Worm (Caenorhabditis elegans) whole organism, L1 larva: ENCODE results near the gene eif-2Balpha.

Experiments
- C04F5.9 ChIP-seq: sonication (generic microtip); optimal IDR thresholded peaks from 2 replicates; lab custom pipeline; 2016; ENCODE audit warnings: missing genetic modification characterization, missing compliant biosample characterization
- C34B4.2 ChIP-seq: sonication (generic microtip); optimal IDR thresholded peaks from 2 replicates; lab custom pipeline; 2017; ENCODE audit warnings: mild to moderate bottlenecking, missing genetic modification characterization, missing compliant biosample characterization
- F16B12.6 ChIP-seq: fragments of 150-350 bp; optimal IDR thresholded peaks from 2 replicates; lab custom pipeline; 2014; ENCODE audit warnings: missing biosample characterization, missing genetic modification characterization
- Y116A8C.19 ChIP-seq: sonication (generic microtip); optimal IDR thresholded peaks from 2 replicates; lab custom pipeline; 2016; ENCODE audit warnings: missing compliant biosample characterization, missing genetic modification characterization, borderline replicate concordance
- aha-1 ChIP-seq: fragments of 150-350 bp; optimal IDR thresholded peaks from 2 replicates; lab custom pipeline; 2014; ENCODE audit warnings: missing biosample characterization, missing genetic modification characterization
- aly-2 ChIP-seq: fragments of 150-350 bp; optimal IDR thresholded peaks from 2 replicates; lab custom pipeline; 2014; ENCODE audit warnings: missing biosample characterization, missing genetic modification characterization
- ama-1 ChIP-seq: fragments of 150-350 bp; optimal IDR thresholded peaks from 2 replicates; lab custom pipeline; 2014
- ceh-82 ChIP-seq, 3 experiments: fragments of 150-350 bp in 1 of 3; sonication (generic microtip) in 2 of 3; optimal IDR thresholded peaks; 2 replicates each; lab custom pipeline; 2014 to 2017; ENCODE audit warnings: missing biosample characterization in 3 of 3, missing genetic modification characterization in 3 of 3
- ces-1 ChIP-seq: fragments of 150-350 bp; optimal IDR thresholded peaks from 2 replicates; lab custom pipeline; 2014; ENCODE audit warnings: missing biosample characterization, missing genetic modification reagents, missing genetic modification characterization
- dpl-1 ChIP-seq, 3 experiments: fragments of 150-350 bp in 2 of 3; sonication (generic microtip) in 1 of 3; optimal IDR thresholded peaks; 2 replicates each; lab custom pipeline; 2014 to 2017; ENCODE audit warnings: missing biosample characterization in 3 of 3, missing genetic modification characterization in 3 of 3, missing genetic modification reagents in 3 of 3
- dsc-1 ChIP-seq: sonication (generic microtip); optimal IDR thresholded peaks from 2 replicates; lab custom pipeline; 2016; ENCODE audit warnings: mild to moderate bottlenecking, missing genetic modification characterization, missing compliant biosample characterization
- efl-1 ChIP-seq, 4 experiments: fragments of 150-350 bp; optimal IDR thresholded peaks in 3 of 4; peaks in 1 of 4; 1 replicate in 1 of 4; 2 replicates in 3 of 4; lab custom pipeline; 2014; ENCODE audit warnings: missing biosample characterization in 2 of 4, missing genetic modification characterization in 2 of 4, missing genetic modification reagents in 2 of 4
- efl-3 ChIP-seq: fragments of 200-800 bp; sonication (Bioruptor generic); optimal IDR thresholded peaks from 2 replicates; lab custom pipeline; 2018; ENCODE audit warnings: mild to moderate bottlenecking, missing genetic modification characterization, missing compliant biosample characterization
- elt-2 ChIP-seq: sonication (generic microtip); optimal IDR thresholded peaks from 2 replicates; lab custom pipeline; 2016; ENCODE audit warnings: missing genetic modification characterization, mild to moderate bottlenecking, inconsistent platforms, missing compliant biosample characterization, missing genetic modification reagents
- ets-5 ChIP-seq: fragments of 200-800 bp; sonication (Bioruptor generic); IDR thresholded peaks from 2 replicates; pipeline ENCODE4 v1.3.6; 2022; ENCODE audit warnings: missing genetic modification characterization, missing compliant biosample characterization
- fkh-10 ChIP-seq: sonication (generic microtip); optimal IDR thresholded peaks from 2 replicates; lab custom pipeline; 2017; ENCODE audit warnings: missing biosample characterization, missing genetic modification reagents, missing genetic modification characterization
- fkh-4 ChIP-seq: sonication (generic microtip); optimal IDR thresholded peaks from 2 replicates; lab custom pipeline; 2016; ENCODE audit warnings: missing compliant biosample characterization, missing genetic modification characterization, borderline replicate concordance
- fos-1 ChIP-seq: fragments of 150-350 bp; optimal IDR thresholded peaks from 2 replicates; lab custom pipeline; 2014; ENCODE audit warnings: missing biosample characterization, missing genetic modification characterization
- hlh-17 ChIP-seq: fragments of 200-800 bp; sonication (Bioruptor generic); optimal IDR thresholded peaks from 2 replicates; lab custom pipeline; 2018; ENCODE audit warnings: missing genetic modification characterization, mild to moderate bottlenecking, missing compliant biosample characterization, moderate library complexity, borderline replicate concordance
- hlh-4 ChIP-seq: sonication (generic microtip); optimal IDR thresholded peaks from 2 replicates; lab custom pipeline; 2016; ENCODE audit warnings: mild to moderate bottlenecking, missing genetic modification characterization, missing compliant biosample characterization
- jun-1 ChIP-seq: fragments of 150-350 bp; optimal IDR thresholded peaks from 2 replicates; lab custom pipeline; 2014; ENCODE audit warnings: missing biosample characterization, missing genetic modification reagents, missing genetic modification characterization
- lin-13 ChIP-seq: fragments of 150-350 bp; optimal IDR thresholded peaks from 2 replicates; lab custom pipeline; 2014; ENCODE audit warnings: missing biosample characterization, missing genetic modification reagents, missing genetic modification characterization
- lin-14 ChIP-seq: fragments of 200-800 bp; sonication (Bioruptor generic); optimal IDR thresholded peaks from 2 replicates; lab custom pipeline; 2018; ENCODE audit warnings: mild to moderate bottlenecking, missing genetic modification characterization, moderate library complexity, missing compliant biosample characterization
- lin-15B ChIP-seq: fragments of 150-350 bp; sonication (generic microtip); optimal IDR thresholded peaks from 3 replicates; lab custom pipeline; 2014; ENCODE audit warnings: missing biosample characterization, missing genetic modification characterization
- lsy-2 ChIP-seq, 2 experiments: fragments of 150-350 bp; optimal IDR thresholded peaks; 2 replicates each; lab custom pipeline; 2014; ENCODE audit warnings: missing biosample characterization in 2 of 2, missing genetic modification characterization in 2 of 2
- mab-9 ChIP-seq: fragments of 200-800 bp; sonication (Bioruptor generic); IDR thresholded peaks from 2 replicates; pipeline ENCODE4 v1.3.6; 2022; ENCODE audit warnings: missing genetic modification reagents, missing genetic modification characterization, missing compliant biosample characterization
- mdl-1 ChIP-seq, 2 experiments: fragments of 150-350 bp; optimal IDR thresholded peaks; 2 replicates each; lab custom pipeline; 2014 to 2017; ENCODE audit warnings: missing biosample characterization in 2 of 2, missing genetic modification characterization in 2 of 2, inconsistent platforms in 1 of 2
- mef-2 ChIP-seq: fragments of 150-350 bp; optimal IDR thresholded peaks from 2 replicates; lab custom pipeline; 2014; ENCODE audit warnings: missing biosample characterization, missing genetic modification characterization
- nhr-11 ChIP-seq: fragments of 150-350 bp; optimal IDR thresholded peaks from 2 replicates; lab custom pipeline; 2014; ENCODE audit warnings: missing biosample characterization, missing genetic modification characterization
- nhr-12 ChIP-seq: sonication (generic microtip); optimal IDR thresholded peaks from 2 replicates; lab custom pipeline; 2017; ENCODE audit warnings: missing biosample characterization, missing genetic modification characterization
- nhr-19 ChIP-seq: fragments of 200-800 bp; sonication (Bioruptor generic); conservative IDR thresholded peaks from 2 replicates; pipeline ENCODE4 v1.3.6; 2022; ENCODE audit warnings: missing genetic modification characterization, missing compliant biosample characterization
- nhr-20 ChIP-seq: sonication (generic microtip); optimal IDR thresholded peaks from 2 replicates; lab custom pipeline; 2016; ENCODE audit warnings: mild to moderate bottlenecking, missing genetic modification characterization, missing compliant biosample characterization
- nhr-237 ChIP-seq: fragments of 150-350 bp; optimal IDR thresholded peaks from 2 replicates; lab custom pipeline; 2014; ENCODE audit warnings: missing biosample characterization, missing genetic modification characterization
- nhr-28 ChIP-seq: fragments of 150-350 bp; optimal IDR thresholded peaks from 2 replicates; lab custom pipeline; 2014; ENCODE audit warnings: missing biosample characterization, missing genetic modification characterization
- nhr-47 ChIP-seq: sonication (generic microtip); optimal IDR thresholded peaks from 2 replicates; lab custom pipeline; 2016; ENCODE audit warnings: mild to moderate bottlenecking, missing genetic modification characterization, moderate library complexity, missing compliant biosample characterization
- nhr-71 ChIP-seq: sonication (generic microtip); optimal IDR thresholded peaks from 2 replicates; lab custom pipeline; 2016; ENCODE audit warnings: mild to moderate bottlenecking, missing genetic modification characterization, moderate library complexity, missing compliant biosample characterization
- nhr-77 ChIP-seq: fragments of 150-350 bp; optimal IDR thresholded peaks from 2 replicates; lab custom pipeline; 2014; ENCODE audit warnings: missing biosample characterization, missing genetic modification characterization
- pag-3 ChIP-seq: sonication (generic microtip); optimal IDR thresholded peaks from 2 replicates; lab custom pipeline; 2017; ENCODE audit warnings: missing genetic modification characterization, mild to moderate bottlenecking, missing compliant biosample characterization, antibody characterized with exemption, borderline replicate concordance; ENCODE audit not compliant: insufficient read depth
- rnt-1 ChIP-seq: sonication (generic microtip); optimal IDR thresholded peaks from 2 replicates; lab custom pipeline; 2016; ENCODE audit warnings: mild to moderate bottlenecking, missing genetic modification characterization, moderate library complexity, missing compliant biosample characterization
- skn-1 ChIP-seq: fragments of 150-350 bp; optimal IDR thresholded peaks from 2 replicates; lab custom pipeline; 2014; ENCODE audit warnings: missing biosample characterization, missing genetic modification characterization
- sup-37 ChIP-seq: fragments of 200-800 bp; sonication (Bioruptor generic); optimal IDR thresholded peaks from 2 replicates; lab custom pipeline; 2018; ENCODE audit warnings: mild to moderate bottlenecking, missing genetic modification characterization, missing compliant biosample characterization
- swsn-7 ChIP-seq: sonication (generic microtip); optimal IDR thresholded peaks from 2 replicates; lab custom pipeline; 2016; ENCODE audit warnings: missing genetic modification characterization, missing compliant biosample characterization
- tbx-2 ChIP-seq: sonication (generic microtip); optimal IDR thresholded peaks from 2 replicates; lab custom pipeline; 2016; ENCODE audit warnings: missing genetic modification characterization, missing compliant biosample characterization
- tlp-1 ChIP-seq: fragments of 150-350 bp; optimal IDR thresholded peaks from 2 replicates; lab custom pipeline; 2014; ENCODE audit warnings: missing biosample characterization, missing genetic modification characterization
- unc-130 ChIP-seq: fragments of 150-350 bp; optimal IDR thresholded peaks from 2 replicates; lab custom pipeline; 2017; ENCODE audit warnings: missing biosample characterization, missing genetic modification characterization, inconsistent platforms
- zip-4 ChIP-seq: fragments of 200-800 bp; sonication (Bioruptor generic); optimal IDR thresholded peaks from 2 replicates; lab custom pipeline; 2018; ENCODE audit warnings: mild to moderate bottlenecking, missing genetic modification characterization, moderate library complexity, missing compliant biosample characterization
- ztf-11 ChIP-seq, 2 experiments: sonication (generic microtip); optimal IDR thresholded peaks; 2 replicates each; lab custom pipeline; 2016 to 2017; ENCODE audit warnings: missing genetic modification characterization in 2 of 2, missing biosample characterization in 1 of 2, missing compliant biosample characterization in 1 of 2
- ztf-4 ChIP-seq: fragments of 150-350 bp; optimal IDR thresholded peaks from 2 replicates; lab custom pipeline; 2014; ENCODE audit warnings: missing biosample characterization, missing genetic modification characterization

eif-2Balpha gene

DNA sequence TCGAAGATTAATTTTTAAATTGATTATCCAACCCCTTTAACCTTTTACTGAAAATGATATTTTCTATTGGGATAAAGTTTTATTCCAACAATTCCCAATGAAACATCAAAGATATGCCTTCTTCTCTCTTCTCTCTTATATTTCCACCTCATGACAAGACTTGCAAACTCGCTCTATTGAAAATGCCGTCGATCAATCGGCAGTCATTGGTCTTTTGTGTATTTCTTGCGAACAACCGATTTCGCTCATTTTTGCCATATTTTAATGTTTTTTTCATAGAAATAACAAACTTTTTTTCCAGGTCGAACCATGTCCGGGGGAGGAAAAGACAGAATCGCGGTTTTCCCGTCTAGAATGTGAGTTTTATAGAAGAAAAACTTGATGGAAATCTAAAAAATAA lies 35.1 kb upstream of the eif-2Balpha start, which contains the start of gene vha-14 (continued):
- TF ChIP-seq C04F5.9 (no peak), lin-15B (tag; lab: Kevin White, UChicago) (peak; percentile 49), nhr-77 (tag; lab: Kevin White, UChicago) (no peak), skn-1 (tag; lab: Kevin White, UChicago) (peak; percentile 32), F16B12.6 (tag; lab: Kevin White, UChicago) (no peak), nhr-20 (tag; lab: Kevin White, UChicago) (peak; percentile 26), fkh-4 (tag; lab: Kevin White, UChicago) (no peak), elt-2 (no peak), nhr-237 (tag; lab: Kevin White, UChicago) (no peak), lsy-2 (tag; optimal IDR thresholded peaks at IDR 0.05; lab: Kevin White, UChicago) (peak in 1 of 2 experiments; percentile 77), tlp-1 (tag; lab: Kevin White, UChicago) (no peak), ztf-11 (tag; optimal IDR thresholded peaks at IDR 0.05; lab: Kevin White, UChicago) (no peak), jun-1 (tag; lab: Kevin White, UChicago) (no peak), aha-1 (tag; lab: Kevin White, UChicago) (no peak), efl-1 (optimal IDR thresholded peaks at IDR 0.05; lab: Kevin White, UChicago) (peak; percentile 45 to 57), efl-1 (GFP tag; optimal IDR thresholded peaks at IDR 0.05 in 1 of 2; lab: Kevin White, UChicago) (peak; percentile 52 to 79), nhr-12 (tag; lab: Kevin White, UChicago) (no peak)

DNA sequence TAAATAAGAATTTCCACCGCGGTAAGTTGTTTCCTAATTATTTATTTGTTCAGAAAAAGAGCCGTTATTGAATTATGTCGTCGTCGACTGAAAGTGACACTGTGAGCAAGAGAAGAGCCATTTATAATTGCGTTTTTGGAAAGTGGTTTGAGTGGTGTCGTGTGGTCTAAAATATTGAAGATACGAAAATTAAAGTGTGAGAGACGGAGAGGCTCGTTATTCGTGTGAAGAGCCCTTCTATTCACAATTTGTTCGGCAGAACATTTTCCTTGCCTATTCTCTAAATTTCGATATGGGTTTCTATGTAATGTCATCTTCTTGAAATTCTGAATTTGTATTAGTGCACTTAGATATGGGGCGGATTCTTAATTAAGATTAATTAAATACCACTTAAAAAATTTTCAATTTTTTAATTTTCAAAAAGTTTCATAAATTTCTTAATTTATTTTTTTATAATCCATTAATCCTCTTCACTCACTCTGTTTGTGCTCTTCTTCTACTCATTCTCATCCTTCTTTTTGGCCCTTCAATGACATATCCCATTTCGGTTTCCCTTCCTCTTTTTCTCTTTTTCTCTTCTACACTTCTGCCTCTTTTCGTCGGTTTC lies 33.1 kb upstream of the eif-2Balpha start:
- TF ChIP-seq fkh-10 (GFP tag; lab: Kevin White, UChicago) (peak; percentile 36), nhr-11 (tag; lab: Kevin White, UChicago) (no peak), dsc-1 (tag; lab: Kevin White, UChicago) (no peak), unc-130 (tag; lab: Kevin White, UChicago) (no peak), elt-2 (no peak), hlh-4 (no peak), lin-13 (GFP tag; lab: Kevin White, UChicago) (peak; percentile 17), efl-3 (GFP tag; lab: Kevin White, UChicago) (no peak), rnt-1 (tag; lab: Kevin White, UChicago) (peak; percentile 7), nhr-71 (tag; lab: Kevin White, UChicago) (peak; percentile 55), mab-9 (GFP tag; lab: Robert Waterston, UW) (no peak), aly-2 (peak; percentile 57), nhr-47 (tag; lab: Kevin White, UChicago) (no peak), nhr-28 (tag; lab: Kevin White, UChicago) (no peak), sup-37 (no peak), ama-1 (lab: Kevin White, UChicago) (peak; percentile 56), efl-1 (optimal IDR thresholded peaks at IDR 0.05; lab: Kevin White, UChicago) (peak; percentile 2 to 9), efl-1 (GFP tag; optimal IDR thresholded peaks at IDR 0.05 in 1 of 2; lab: Kevin White, UChicago) (peak in 1 of 2 experiments; percentile 91), dpl-1 (GFP tag; optimal IDR thresholded peaks at IDR 0.05; lab: Kevin White, UChicago) (no peak), ces-1 (no peak), ceh-82 (tag; optimal IDR thresholded peaks at IDR 0.05; lab: Kevin White, UChicago) (no peak), C04F5.9 (no peak), pag-3 (tag; lab: Kevin White, UChicago) (no peak), lin-14 (GFP tag; lab: Kevin White, UChicago) (peak; percentile 25), lsy-2 (tag; optimal IDR thresholded peaks at IDR 0.05; lab: Kevin White, UChicago) (peak; percentile 2 to 43), fos-1 (tag; lab: Kevin White, UChicago) (no peak), hlh-17 (GFP tag; lab: Kevin White, UChicago) (no peak), tbx-2 (tag; lab: Kevin White, UChicago) (no peak), mef-2 (tag; lab: Kevin White, UChicago) (no peak), nhr-20 (tag; lab: Kevin White, UChicago) (peak; percentile 14), aha-1 (tag; lab: Kevin White, UChicago) (no peak), ztf-4 (peak; percentile 51), nhr-12 (tag; lab: Kevin White, UChicago) (no peak), Y116A8C.19 (tag; lab: Kevin White, UChicago) (no peak), C34B4.2 (tag; lab: Kevin White, UChicago) (no peak), ztf-11 (tag; optimal IDR thresholded peaks at IDR 0.05; lab: Kevin White, UChicago) (no peak), ets-5 (GFP tag; lab: Robert Waterston, UW) (no peak), mdl-1 (tag; optimal IDR thresholded peaks at IDR 0.05; lab: Kevin White, UChicago) (no peak), zip-4 (GFP tag; lab: Kevin White, UChicago) (no peak), nhr-19 (no peak), swsn-7 (tag; lab: Kevin White, UChicago) (no peak)
